Worm (Caenorhabditis elegans): ENCODE data around the gene ooc-5.

DNA sequence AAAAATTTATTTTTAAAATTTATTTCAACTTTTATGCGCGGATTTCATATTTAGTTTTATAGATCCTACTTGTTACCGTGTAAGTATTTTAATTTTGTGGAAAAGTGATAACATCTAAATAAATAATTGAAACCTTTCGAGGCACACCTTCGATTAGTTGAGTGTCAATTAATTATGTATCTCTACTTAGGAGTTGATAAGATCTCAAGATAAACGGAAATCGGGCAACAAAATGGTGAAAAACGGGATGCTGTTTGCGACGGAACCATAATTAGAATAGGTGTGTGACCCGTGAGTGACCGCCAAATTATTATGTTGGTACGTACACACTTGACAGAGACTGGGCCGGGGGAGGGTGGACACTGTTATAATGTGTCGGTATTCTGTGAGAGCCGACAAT is 33.4 kb downstream of the ooc-5 start:
- TF ChIP-seq B0019.2 (GFP tag; conservative IDR thresholded peaks at IDR 0.05) = no peak
- TF ChIP-seq ama-1 (optimal IDR thresholded peaks at IDR 0.05) = no peak
- TF ChIP-seq ama-1 (GFP tag; optimal IDR thresholded peaks at IDR 0.05) = no peak
- no peak for TF ChIP-seq lin-35 (GFP tag; optimal IDR thresholded peaks at IDR 0.05)
- no peak for TF ChIP-seq attf-3 (GFP tag; conservative IDR thresholded peaks at IDR 0.05)
- no peak for TF ChIP-seq ztf-28 (GFP tag; IDR thresholded peaks at IDR 0.05)
- TF ChIP-seq snpc-4 (GFP tag; optimal IDR thresholded peaks at IDR 0.05) = no peak
- no peak for TF ChIP-seq snpc-4 (tag; optimal IDR thresholded peaks at IDR 0.05)
- TF ChIP-seq T07F8.4 (tag; optimal IDR thresholded peaks at IDR 0.05) = no peak
